Worm (Caenorhabditis elegans) whole organism, L3 larva: ENCODE measurements around the gene M163.10.

ENCODE experiments used
- R02D3.7 ChIP-seq: fragments of 150-350 bp; optimal IDR thresholded peaks from 2 replicates; lab custom pipeline; 2014; ENCODE audit warnings: missing biosample characterization, missing genetic modification characterization
- ama-1 ChIP-seq: fragments of 150-350 bp; optimal IDR thresholded peaks from 2 replicates; lab custom pipeline; 2018
- ceh-9 ChIP-seq: sonication (generic microtip); optimal IDR thresholded peaks from 2 replicates; lab custom pipeline; 2018; ENCODE audit warnings: missing biosample characterization, missing genetic modification characterization
- fos-1 ChIP-seq: fragments of 150-350 bp; optimal IDR thresholded peaks from 2 replicates; lab custom pipeline; 2014; ENCODE audit warnings: missing biosample characterization, missing genetic modification characterization
- lin-15B ChIP-seq: fragments of 150-350 bp; optimal IDR thresholded peaks from 2 replicates; lab custom pipeline; 2014; ENCODE audit warnings: missing biosample characterization, missing genetic modification characterization
- nhr-12 ChIP-seq: fragments of 150-350 bp; optimal IDR thresholded peaks from 2 replicates; lab custom pipeline; 2014; ENCODE audit warnings: missing biosample characterization, missing genetic modification characterization

ce11 chrX:14503282-14503681 lies 32.5 kb downstream of the M163.10 start:
- no peak for TF ChIP-seq nhr-12
- TF ChIP-seq ama-1 (lab: Kevin White, UChicago), result no peak
- no peak for TF ChIP-seq ceh-9 (tag; lab: Kevin White, UChicago)
- TF ChIP-seq fos-1 (tag; lab: Kevin White, UChicago), result no peak
- TF ChIP-seq R02D3.7 (tag; lab: Kevin White, UChicago), result no peak
- TF ChIP-seq lin-15B, result no peak
